Worm (Caenorhabditis elegans) whole organism, late embryonic: ENCODE data around the gene H11E01.2.

ENCODE experiments used
- C08G9.2 ChIP-seq: sonication (generic microtip); optimal IDR thresholded peaks from 2 replicates; lab custom pipeline; 2016; ENCODE audit warnings: mild to moderate bottlenecking, missing genetic modification characterization, moderate library complexity, missing compliant biosample characterization
- F13H6.1 ChIP-seq: sonication (generic microtip); optimal IDR thresholded peaks from 2 replicates; lab custom pipeline; 2016; ENCODE audit warnings: missing genetic modification characterization, missing compliant biosample characterization
- T23F11.4 ChIP-seq: fragments of 200-800 bp; sonication (Bioruptor generic); optimal IDR thresholded peaks from 2 replicates; lab custom pipeline; 2018; ENCODE audit warnings: mild to moderate bottlenecking, missing genetic modification characterization, missing compliant biosample characterization
- Y22D7AL.16 ChIP-seq: sonication (generic microtip); optimal IDR thresholded peaks from 2 replicates; lab custom pipeline; 2016; ENCODE audit warnings: missing genetic modification characterization, missing compliant biosample characterization
- ceh-19 ChIP-seq: fragments of 200-800 bp; sonication (Bioruptor generic); optimal IDR thresholded peaks from 2 replicates; lab custom pipeline; 2018; ENCODE audit warnings: mild to moderate bottlenecking, missing genetic modification characterization, missing compliant biosample characterization
- ceh-22 ChIP-seq: sonication (generic microtip); optimal IDR thresholded peaks from 2 replicates; lab custom pipeline; 2017; ENCODE audit warnings: missing biosample characterization, missing genetic modification characterization
- ceh-24 ChIP-seq: sonication (generic microtip); optimal IDR thresholded peaks from 2 replicates; lab custom pipeline; 2016; ENCODE audit warnings: mild to moderate bottlenecking, missing genetic modification characterization, missing compliant biosample characterization
- ceh-31 ChIP-seq: sonication (generic microtip); optimal IDR thresholded peaks from 2 replicates; lab custom pipeline; 2016; ENCODE audit warnings: missing genetic modification characterization, missing compliant biosample characterization
- ceh-34 ChIP-seq: sonication (generic microtip); optimal IDR thresholded peaks from 2 replicates; lab custom pipeline; 2016; ENCODE audit warnings: mild to moderate bottlenecking, missing genetic modification characterization, missing compliant biosample characterization
- ceh-45 ChIP-seq: fragments of 200-800 bp; sonication (Bioruptor generic); IDR thresholded peaks from 2 replicates; pipeline ENCODE4 v1.3.6; 2022; ENCODE audit warnings: missing genetic modification reagents, missing genetic modification characterization, missing compliant biosample characterization
- ceh-48 ChIP-seq: sonication (generic microtip); optimal IDR thresholded peaks from 2 replicates; lab custom pipeline; 2016; ENCODE audit warnings: missing genetic modification characterization, inconsistent platforms, missing compliant biosample characterization
- ceh-9 ChIP-seq: sonication (generic microtip); optimal IDR thresholded peaks from 2 replicates; lab custom pipeline; 2016; ENCODE audit warnings: mild to moderate bottlenecking, missing genetic modification characterization, inconsistent platforms, missing compliant biosample characterization
- che-1 ChIP-seq: sonication (generic microtip); optimal IDR thresholded peaks from 2 replicates; lab custom pipeline; 2016; ENCODE audit warnings: mild to moderate bottlenecking, missing genetic modification characterization, missing compliant biosample characterization
- dmd-4 ChIP-seq: sonication (generic microtip); optimal IDR thresholded peaks from 2 replicates; lab custom pipeline; 2016; ENCODE audit warnings: borderline replicate concordance, missing genetic modification characterization, missing compliant biosample characterization
- elt-4 ChIP-seq: sonication (generic microtip); optimal IDR thresholded peaks from 2 replicates; lab custom pipeline; 2016; ENCODE audit warnings: missing genetic modification characterization, missing compliant biosample characterization
- hlh-13 ChIP-seq: fragments of 200-800 bp; sonication (Bioruptor generic); optimal IDR thresholded peaks from 2 replicates; lab custom pipeline; 2018; ENCODE audit warnings: mild to moderate bottlenecking, missing genetic modification characterization, missing compliant biosample characterization
- hlh-15 ChIP-seq: sonication (generic microtip); optimal IDR thresholded peaks from 2 replicates; lab custom pipeline; 2016; ENCODE audit warnings: missing genetic modification characterization, missing compliant biosample characterization
- hlh-30 ChIP-seq: sonication (generic microtip); optimal IDR thresholded peaks from 2 replicates; lab custom pipeline; 2017; ENCODE audit warnings: antibody characterized with exemption, missing genetic modification characterization, missing compliant biosample characterization; ENCODE audit not compliant: insufficient read depth
- hlh-8 ChIP-seq: sonication (generic microtip); optimal IDR thresholded peaks from 2 replicates; lab custom pipeline; 2016; ENCODE audit warnings: missing genotype, missing genetic modification characterization, missing compliant biosample characterization
- lim-6 ChIP-seq: sonication (generic microtip); optimal IDR thresholded peaks from 2 replicates; lab custom pipeline; 2016; ENCODE audit warnings: missing genetic modification characterization, missing compliant biosample characterization
- lin-11 ChIP-seq: fragments of 200-800 bp; sonication (Bioruptor generic); optimal IDR thresholded peaks from 2 replicates; lab custom pipeline; 2018; ENCODE audit warnings: mild to moderate bottlenecking, missing genetic modification characterization, missing compliant biosample characterization
- madf-2 ChIP-seq: sonication (generic microtip); optimal IDR thresholded peaks from 2 replicates; lab custom pipeline; 2017; ENCODE audit warnings: missing genetic modification characterization, missing compliant biosample characterization
- mec-3 ChIP-seq: sonication (generic microtip); optimal IDR thresholded peaks from 2 replicates; lab custom pipeline; 2016; ENCODE audit warnings: borderline replicate concordance, missing genetic modification characterization, missing compliant biosample characterization
- nfya-1 ChIP-seq: sonication (generic microtip); optimal IDR thresholded peaks from 2 replicates; lab custom pipeline; 2017; ENCODE audit warnings: missing genetic modification characterization, mild to moderate bottlenecking, missing compliant biosample characterization, antibody characterized with exemption, moderate library complexity
- nhr-11 ChIP-seq: fragments of 150-350 bp; optimal IDR thresholded peaks from 2 replicates; lab custom pipeline; 2014; ENCODE audit warnings: missing biosample characterization, missing genetic modification characterization
- pag-3 ChIP-seq: sonication (generic microtip); optimal IDR thresholded peaks from 2 replicates; lab custom pipeline; 2016; ENCODE audit warnings: missing compliant biosample characterization, missing genetic modification characterization, borderline replicate concordance
- pat-9 ChIP-seq: fragments of 200-800 bp; sonication (Bioruptor generic); optimal IDR thresholded peaks from 2 replicates; lab custom pipeline; 2018; ENCODE audit warnings: mild to moderate bottlenecking, missing genetic modification characterization, moderate library complexity, missing compliant biosample characterization
- pha-2 ChIP-seq: sonication (generic microtip); optimal IDR thresholded peaks from 2 replicates; lab custom pipeline; 2017; ENCODE audit warnings: mild to moderate bottlenecking, missing genetic modification characterization, missing compliant biosample characterization
- pha-4 ChIP-seq: fragments of 150-350 bp; optimal IDR thresholded peaks from 2 replicates; lab custom pipeline; 2018; ENCODE audit warnings: missing biosample characterization, missing genetic modification reagents, missing genetic modification characterization
- pqm-1 ChIP-seq: sonication (generic microtip); optimal IDR thresholded peaks from 2 replicates; lab custom pipeline; 2016; ENCODE audit warnings: missing genetic modification characterization, missing compliant biosample characterization
- ref-2 ChIP-seq: sonication (generic microtip); optimal IDR thresholded peaks from 2 replicates; lab custom pipeline; 2016; ENCODE audit warnings: missing genetic modification characterization, missing compliant biosample characterization
- rnt-1 ChIP-seq: sonication (generic microtip); optimal IDR thresholded peaks from 2 replicates; lab custom pipeline; 2016; ENCODE audit warnings: missing genetic modification characterization, missing compliant biosample characterization
- sdc-2 ChIP-seq: sonication (generic microtip); optimal IDR thresholded peaks from 2 replicates; lab custom pipeline; 2016; ENCODE audit warnings: missing genotype, missing genetic modification characterization, missing compliant biosample characterization
- sox-4 ChIP-seq: sonication (generic microtip); optimal IDR thresholded peaks from 2 replicates; lab custom pipeline; 2017; ENCODE audit warnings: mild to moderate bottlenecking, missing genetic modification characterization, inconsistent platforms, missing compliant biosample characterization
- syd-9 ChIP-seq: sonication (generic microtip); optimal IDR thresholded peaks from 2 replicates; lab custom pipeline; 2016; ENCODE audit warnings: mild to moderate bottlenecking, missing genetic modification characterization, moderate library complexity, missing compliant biosample characterization
- tbx-2 ChIP-seq: sonication (generic microtip); optimal IDR thresholded peaks from 2 replicates; lab custom pipeline; 2016; ENCODE audit warnings: missing genetic modification characterization, missing compliant biosample characterization
- tbx-7 ChIP-seq: sonication (generic microtip); optimal IDR thresholded peaks from 2 replicates; lab custom pipeline; 2016; ENCODE audit warnings: missing genotype, missing genetic modification characterization, missing compliant biosample characterization
- unc-3 ChIP-seq, 2 experiments: fragments of 200-800 bp in 1 of 2; sonication (Bioruptor generic) in 1 of 2; sonication (generic microtip) in 1 of 2; conservative IDR thresholded peaks in 1 of 2; optimal IDR thresholded peaks in 1 of 2; 2 replicates each; pipeline versions ENCODE4 v1.3.6 to Lab custom; 2016 to 2022; ENCODE audit warnings: missing compliant biosample characterization in 2 of 2, missing genetic modification characterization in 2 of 2, missing genetic modification reagents in 1 of 2
- unc-42 ChIP-seq: sonication (generic microtip); optimal IDR thresholded peaks from 2 replicates; lab custom pipeline; 2016; ENCODE audit warnings: missing genotype, missing genetic modification characterization, missing compliant biosample characterization
- zip-5 ChIP-seq: sonication (generic microtip); optimal IDR thresholded peaks from 2 replicates; lab custom pipeline; 2016; ENCODE audit warnings: missing genetic modification characterization, missing compliant biosample characterization

Gene H11E01.2

DNA sequence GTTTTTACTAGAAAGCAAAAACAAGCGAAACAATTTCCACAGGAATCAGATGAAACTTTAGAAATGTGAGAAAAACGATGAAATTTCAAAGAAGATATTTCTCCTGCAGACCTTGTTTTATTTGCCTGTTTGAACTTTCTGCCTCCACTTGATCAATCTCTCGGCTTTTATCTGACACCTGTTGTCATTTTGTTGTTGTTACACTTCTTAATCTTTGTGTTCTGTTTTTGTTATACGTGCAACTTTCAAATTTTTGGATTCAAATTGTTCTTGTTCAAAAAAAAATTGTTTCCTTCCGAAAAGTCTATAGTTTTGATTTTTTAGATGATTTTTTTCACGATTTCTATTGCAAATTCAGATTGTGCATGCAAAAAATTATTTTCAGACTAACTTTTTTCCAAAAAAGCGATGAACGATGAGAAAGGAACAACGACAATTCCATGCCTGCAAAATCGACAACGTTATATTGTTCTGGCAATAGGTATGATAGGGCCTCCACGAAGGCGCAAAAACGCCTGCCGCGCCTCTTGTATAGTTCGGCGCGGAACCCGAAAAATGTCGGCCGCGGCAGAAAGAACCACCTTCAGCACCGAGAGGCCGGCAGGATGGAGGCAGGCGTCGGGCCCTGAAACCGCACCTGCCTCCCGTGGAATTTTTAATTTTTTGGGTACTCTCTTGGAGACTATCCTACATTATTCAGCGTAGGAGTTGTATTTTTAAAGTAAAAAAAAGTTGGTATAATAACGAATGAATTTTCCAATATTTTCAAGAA lies at the start of gene H11E01.2:
H11E01.2 (plus strand) TSS at position 380 of the 772 bp plus-strand sequence.
- TF ChIP-seq ceh-22 (tag; lab: Kevin White, UChicago) (no peak), dmd-4 (tag; lab: Kevin White, UChicago) (no peak), lim-6 (tag; lab: Kevin White, UChicago) (no peak), lin-11 (tag; lab: Kevin White, UChicago) (no peak), ceh-31 (tag; lab: Kevin White, UChicago) (no peak), madf-2 (tag; lab: Kevin White, UChicago) (no peak), pha-4 (no peak), Y22D7AL.16 (tag; lab: Kevin White, UChicago) (no peak), T23F11.4 (GFP tag; lab: Kevin White, UChicago) (no peak), unc-42 (tag; lab: Kevin White, UChicago) (no peak), hlh-30 (tag; lab: Kevin White, UChicago) (no peak), syd-9 (tag; lab: Kevin White, UChicago) (no peak)

DNA sequence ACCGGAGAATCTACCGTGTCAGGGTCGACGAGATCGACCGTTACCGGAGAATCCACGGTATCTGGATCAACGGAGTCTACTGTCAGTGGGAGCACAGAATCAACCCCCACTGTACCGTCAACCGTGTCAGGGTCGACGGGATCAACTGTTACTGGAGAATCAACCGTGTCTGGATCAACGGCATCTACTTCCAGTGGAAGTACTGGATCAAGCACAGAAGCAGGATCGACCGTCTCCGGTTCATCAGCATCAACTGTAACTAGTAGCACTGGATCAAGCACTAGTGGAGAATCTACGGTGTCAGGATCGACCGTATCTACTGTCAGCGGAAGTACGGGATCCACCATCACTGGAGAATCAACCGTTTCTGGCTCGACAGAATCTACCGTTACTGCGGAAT lies 48.9 kb upstream of the H11E01.2 start, which contains the start of gene H02F09.2:
H02F09.2 (plus strand) TSS at position 301 of the 400 bp plus-strand sequence.
- TF ChIP-seq zip-5 (tag; lab: Kevin White, UChicago) = no peak
- no peak for TF ChIP-seq rnt-1 (tag; lab: Kevin White, UChicago)
- TF ChIP-seq elt-4 = no peak
- no peak for TF ChIP-seq hlh-8 (tag; lab: Kevin White, UChicago)
- TF ChIP-seq ceh-31 (tag; lab: Kevin White, UChicago) = no peak
- no peak for TF ChIP-seq hlh-13 (GFP tag; lab: Kevin White, UChicago)
- no peak for TF ChIP-seq pha-4
- no peak for TF ChIP-seq sdc-2
- TF ChIP-seq dmd-4 (tag; lab: Kevin White, UChicago) = no peak
- TF ChIP-seq nhr-11 (tag; lab: Kevin White, UChicago) = no peak
- TF ChIP-seq mec-3 (tag; lab: Kevin White, UChicago) = no peak
- TF ChIP-seq F13H6.1 = no peak
- no peak for TF ChIP-seq unc-3 (GFP tag; conservative IDR thresholded peaks at IDR 0.05; lab: Robert Waterston, UW)
- no peak for TF ChIP-seq unc-3 (tag; optimal IDR thresholded peaks at IDR 0.05; lab: Kevin White, UChicago)
- TF ChIP-seq lin-11 (tag; lab: Kevin White, UChicago) = no peak
- TF ChIP-seq hlh-30 (tag; lab: Kevin White, UChicago) = no peak
- no peak for TF ChIP-seq unc-42 (tag; lab: Kevin White, UChicago)
- no peak for TF ChIP-seq pqm-1 (tag; lab: Kevin White, UChicago)
- TF ChIP-seq che-1 (tag; lab: Kevin White, UChicago) = no peak
- no peak for TF ChIP-seq ceh-48 (tag; lab: Kevin White, UChicago)
- TF ChIP-seq, all 69 proteins: peak for 0

DNA sequence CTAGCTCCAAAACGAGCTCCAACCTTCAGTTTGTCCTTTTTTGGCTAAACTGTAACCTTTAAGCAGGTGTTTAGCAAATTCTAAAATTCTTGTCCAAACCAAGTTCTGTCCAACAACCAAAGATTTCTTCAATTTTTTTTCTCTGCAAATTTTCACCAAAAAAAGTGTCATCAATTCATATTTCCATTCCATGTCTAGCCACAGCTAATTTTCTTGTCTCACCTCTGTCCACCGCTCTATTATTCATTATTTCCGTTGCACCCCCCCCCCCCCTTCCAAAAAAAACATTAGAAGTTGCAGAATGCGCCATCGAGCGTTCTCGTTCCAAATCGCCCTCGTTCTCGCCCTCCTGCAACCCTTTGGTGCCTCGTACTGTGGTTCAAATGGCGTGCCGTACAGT lies 44.5 kb upstream of the H11E01.2 start, which contains the start of gene wrt-9:
wrt-9 (plus strand) TSS at position 301 of the 400 bp plus-strand sequence.
- TF ChIP-seq ceh-34 (tag; lab: Kevin White, UChicago) (no peak), pha-2 (tag; lab: Kevin White, UChicago) (no peak), ceh-45 (GFP tag; lab: Robert Waterston, UW) (no peak), lim-6 (tag; lab: Kevin White, UChicago) (no peak), madf-2 (tag; lab: Kevin White, UChicago) (no peak), zip-5 (tag; lab: Kevin White, UChicago) (no peak), hlh-13 (GFP tag; lab: Kevin White, UChicago) (no peak), ref-2 (no peak)

DNA sequence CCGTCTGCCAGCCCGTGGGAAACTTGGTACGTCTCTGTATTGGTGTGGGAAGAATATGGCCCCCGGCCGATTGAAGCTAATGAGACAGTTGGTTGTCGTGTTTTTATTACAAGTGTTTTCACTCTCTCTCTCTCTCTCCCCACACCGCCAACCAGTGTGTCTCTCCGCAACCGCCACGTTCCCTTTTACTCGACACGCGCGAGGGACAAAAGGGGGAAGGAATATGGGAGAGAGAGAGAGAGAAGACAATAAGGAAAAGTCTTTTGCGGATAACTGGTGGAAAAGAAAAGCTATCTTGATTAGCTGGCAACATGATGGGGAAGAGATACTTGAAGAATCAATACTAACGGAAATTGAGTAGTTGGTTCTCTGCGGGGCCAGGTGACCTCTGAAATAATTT lies 42.2 kb upstream of the H11E01.2 start:
- TF ChIP-seq ceh-31 (tag; lab: Kevin White, UChicago) = no peak
- peak; percentile 23 for TF ChIP-seq nfya-1
- no peak for TF ChIP-seq hlh-8 (tag; lab: Kevin White, UChicago)
- TF ChIP-seq sox-4 (tag; lab: Kevin White, UChicago) = no peak
- TF ChIP-seq ceh-9 = no peak
- TF ChIP-seq pqm-1 (tag; lab: Kevin White, UChicago) = no peak
- no peak for TF ChIP-seq tbx-2 (tag; lab: Kevin White, UChicago)
- no peak for TF ChIP-seq tbx-7 (tag; lab: Kevin White, UChicago)
- TF ChIP-seq C08G9.2 (tag; lab: Kevin White, UChicago) = no peak
- TF ChIP-seq nhr-11 (tag; lab: Kevin White, UChicago) = no peak
- no peak for TF ChIP-seq ref-2
- TF ChIP-seq unc-3 (GFP tag; conservative IDR thresholded peaks at IDR 0.05; lab: Robert Waterston, UW) = 0 out of 2 replicates have a peak, but pooled peaks have one; percentile 12
- TF ChIP-seq unc-3 (tag; optimal IDR thresholded peaks at IDR 0.05; lab: Kevin White, UChicago) = no peak
- no peak for TF ChIP-seq mec-3 (tag; lab: Kevin White, UChicago)
- TF ChIP-seq pag-3 (tag; lab: Kevin White, UChicago) = no peak
- no peak for TF ChIP-seq lin-11 (tag; lab: Kevin White, UChicago)
- TF ChIP-seq pat-9 (tag; lab: Kevin White, UChicago) = no peak
- no peak for TF ChIP-seq unc-42 (tag; lab: Kevin White, UChicago)
- peak; percentile 5 for TF ChIP-seq ceh-19
- TF ChIP-seq hlh-13 (GFP tag; lab: Kevin White, UChicago) = no peak
- no peak for TF ChIP-seq hlh-15 (tag; lab: Kevin White, UChicago)
- no peak for TF ChIP-seq ceh-24 (tag; lab: Kevin White, UChicago)
